Fruit fly (Drosophila melanogaster) whole organism, wandering third instar larva: ENCODE results near the gene Phb1.

Experiments used
- CG32264 ChIP-seq: fragments of 200-800 bp; sonication (Bioruptor generic); optimal IDR thresholded peaks from 2 replicates; lab custom pipeline; 2016; ENCODE audit warnings: missing biosample characterization, missing genetic modification characterization
- HLH106 ChIP-seq: fragments of 200-800 bp; optimal IDR thresholded peaks from 3 replicates; lab custom pipeline; 2019; ENCODE audit warnings: missing biosample characterization, mild to moderate bottlenecking, missing genetic modification characterization, moderate library complexity
- Jra ChIP-seq: sonication (Bioruptor generic); optimal IDR thresholded peaks from 2 replicates; lab custom pipeline; 2016; ENCODE audit warnings: missing biosample characterization, missing genetic modification characterization
- dl ChIP-seq, 2 experiments: fragments of 175-275, 200-275 bp in 1 of 2; fragments of 200-275 bp in 1 of 2; sonication (Bioruptor generic); optimal IDR thresholded peaks; lab custom pipeline; 2018; ENCODE audit warnings: mild to moderate bottlenecking in 2 of 2, missing biosample characterization in 2 of 2, missing genetic modification characterization in 2 of 2, moderate library complexity in 2 of 2; ENCODE audit not compliant: partially characterized antibody in 2 of 2, insufficient read depth in 1 of 2
- foxo ChIP-seq, 2 experiments: fragments of 200-800 bp; sonication (Bioruptor generic); optimal IDR thresholded peaks; 2 replicates in 1 of 2; 3 replicates in 1 of 2; lab custom pipeline; 2016 to 2017; ENCODE audit warnings: missing biosample characterization in 2 of 2, missing genetic modification characterization in 2 of 2
- psq ChIP-seq: fragments of 200-800 bp; sonication (Bioruptor generic); optimal IDR thresholded peaks from 3 replicates; lab custom pipeline; 2017; ENCODE audit warnings: missing biosample characterization, mild to moderate bottlenecking, missing genetic modification characterization, moderate library complexity
- sv ChIP-seq: fragments of 200-800 bp; sonication (Bioruptor generic); optimal IDR thresholded peaks from 3 replicates; lab custom pipeline; 2016; ENCODE audit warnings: missing biosample characterization, missing genetic modification characterization
- usp ChIP-seq: fragments of >200 bp; optimal IDR thresholded peaks from 2 replicates; lab custom pipeline; 2017; ENCODE audit warnings: missing biosample characterization, missing genetic modification characterization

DNA sequence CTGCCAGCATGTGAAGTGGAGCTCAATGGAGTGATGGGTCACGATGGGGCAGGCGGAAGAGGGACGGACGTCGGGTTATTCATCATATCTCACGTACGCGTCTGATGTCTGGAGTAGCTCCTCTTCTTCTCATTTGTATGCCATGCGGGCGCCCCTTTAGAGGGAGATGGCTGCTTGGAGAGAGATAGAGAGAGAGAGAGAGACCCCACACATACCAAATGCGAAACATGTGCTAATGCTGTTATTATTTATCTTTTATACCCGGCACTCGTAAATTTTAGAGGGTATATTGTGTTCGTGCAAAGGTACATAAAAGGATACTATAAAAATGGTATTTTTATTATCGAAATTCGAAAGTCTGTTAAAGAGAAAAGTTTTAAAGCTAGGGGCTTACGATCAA lies 22.4 kb upstream of the Phb1 start:
- TF ChIP-seq foxo (GFP tag; optimal IDR thresholded peaks at IDR 0.05; lab: Kevin White, UChicago), result no peak
- TF ChIP-seq sv (GFP tag; lab: Kevin White, UChicago), result no peak
- no peak for TF ChIP-seq usp (GFP tag; lab: Kevin White, UChicago)
- TF ChIP-seq Jra, result no peak
- TF ChIP-seq CG32264, result no peak
- no peak for TF ChIP-seq dl (GFP tag; optimal IDR thresholded peaks at IDR 0.05; lab: Kevin White, UChicago; ENCODE audit: insufficient read depth in 1 of 2, partially characterized antibody in 2 of 2)
- no peak for TF ChIP-seq HLH106 (tag; lab: Kevin White, UChicago)
- TF ChIP-seq psq, result peak; percentile 13
